Fruit fly (Drosophila melanogaster) whole organism, wandering third instar larva: ENCODE results near the gene Unc-115a.

ENCODE experiments used
- Abd-B ChIP-seq: fragments of >200 bp; optimal IDR thresholded peaks from 2 replicates; lab custom pipeline; 2017; ENCODE audit warnings: missing biosample characterization, missing genetic modification characterization
- CG32264 ChIP-seq: fragments of 200-800 bp; sonication (Bioruptor generic); optimal IDR thresholded peaks from 2 replicates; lab custom pipeline; 2016; ENCODE audit warnings: missing biosample characterization, missing genetic modification characterization
- CrebA ChIP-seq: fragments of 200-800 bp; sonication (Bioruptor generic); optimal IDR thresholded peaks from 2 replicates; lab custom pipeline; 2016; ENCODE audit warnings: missing biosample characterization, mild to moderate bottlenecking, missing genetic modification characterization, borderline replicate concordance
- Dfd ChIP-seq: fragments of >200 bp; optimal IDR thresholded peaks from 2 replicates; lab custom pipeline; 2017; ENCODE audit warnings: missing biosample characterization, missing genetic modification characterization
- GATAd ChIP-seq: sonication (Bioruptor generic); optimal IDR thresholded peaks from 2 replicates; lab custom pipeline; 2016; ENCODE audit warnings: missing biosample characterization, missing genetic modification characterization
- HLH106 ChIP-seq: fragments of 200-800 bp; optimal IDR thresholded peaks from 3 replicates; lab custom pipeline; 2019; ENCODE audit warnings: missing biosample characterization, mild to moderate bottlenecking, missing genetic modification characterization, moderate library complexity
- Hnf4 ChIP-seq: fragments of 200-800 bp; sonication (Bioruptor generic); optimal IDR thresholded peaks from 2 replicates; lab custom pipeline; 2016; ENCODE audit warnings: missing biosample characterization, mild to moderate bottlenecking, missing genetic modification characterization
- Hr78 ChIP-seq: fragments of >200 bp; optimal IDR thresholded peaks from 2 replicates; lab custom pipeline; 2017; ENCODE audit warnings: missing biosample characterization, missing genetic modification characterization
- Hr83 ChIP-seq: fragments of 200-300 bp; sonication (Bioruptor generic); optimal IDR thresholded peaks from 2 replicates; lab custom pipeline; 2016; ENCODE audit warnings: missing biosample characterization, mild to moderate bottlenecking, missing genetic modification characterization, moderate library complexity; ENCODE audit not compliant: poor library complexity, severe bottlenecking
- Jra ChIP-seq: sonication (Bioruptor generic); optimal IDR thresholded peaks from 2 replicates; lab custom pipeline; 2016; ENCODE audit warnings: missing biosample characterization, missing genetic modification characterization
- N ChIP-seq: fragments of >200 bp; optimal IDR thresholded peaks from 2 replicates; lab custom pipeline; 2018; ENCODE audit warnings: missing biosample characterization, missing external identifiers, missing genetic modification characterization
- OdsH ChIP-seq: fragments of 200-800 bp; sonication (Bioruptor generic); optimal IDR thresholded peaks from 2 replicates; lab custom pipeline; 2016; ENCODE audit warnings: missing biosample characterization, mild to moderate bottlenecking, missing genetic modification characterization
- Rel ChIP-seq, 2 experiments: fragments of 200-800 bp; sonication (Bioruptor generic) in 1 of 2; optimal IDR thresholded peaks; 2 replicates in 1 of 2; 3 replicates in 1 of 2; lab custom pipeline; 2016 to 2019; ENCODE audit warnings: mild to moderate bottlenecking in 2 of 2, missing biosample characterization in 2 of 2, missing genetic modification characterization in 2 of 2, moderate library complexity in 1 of 2
- Sp1 ChIP-seq: fragments of 200-800 bp; sonication (Bioruptor generic); optimal IDR thresholded peaks from 3 replicates; lab custom pipeline; 2019; ENCODE audit warnings: missing biosample characterization, mild to moderate bottlenecking, missing genetic modification characterization, moderate library complexity
- Vsx2 ChIP-seq: fragments of 200-300, 225-300 bp; sonication (Bioruptor generic); optimal IDR thresholded peaks from 2 replicates; lab custom pipeline; 2018; ENCODE audit warnings: missing biosample characterization, missing genetic modification characterization; ENCODE audit not compliant: partially characterized antibody
- br ChIP-seq: fragments of 200-800 bp; sonication (Bioruptor generic); optimal IDR thresholded peaks from 2 replicates; lab custom pipeline; 2016; ENCODE audit warnings: missing biosample characterization, missing genetic modification characterization
- brk ChIP-seq: fragments of 200-800 bp; sonication (Bioruptor generic); optimal IDR thresholded peaks from 2 replicates; lab custom pipeline; 2016; ENCODE audit warnings: missing biosample characterization, mild to moderate bottlenecking, missing genetic modification characterization
- dl ChIP-seq, 2 experiments: fragments of 175-275, 200-275 bp in 1 of 2; fragments of 200-275 bp in 1 of 2; sonication (Bioruptor generic); optimal IDR thresholded peaks; lab custom pipeline; 2018; ENCODE audit warnings: mild to moderate bottlenecking in 2 of 2, missing biosample characterization in 2 of 2, missing genetic modification characterization in 2 of 2, moderate library complexity in 2 of 2; ENCODE audit not compliant: partially characterized antibody in 2 of 2, insufficient read depth in 1 of 2
- dmrt93B ChIP-seq: fragments of 200-800 bp; sonication (Bioruptor generic); optimal IDR thresholded peaks from 2 replicates; lab custom pipeline; 2018; ENCODE audit warnings: missing biosample characterization, mild to moderate bottlenecking, missing genetic modification characterization
- dsf ChIP-seq: sonication (Bioruptor generic); optimal IDR thresholded peaks from 2 replicates; lab custom pipeline; 2016; ENCODE audit warnings: missing biosample characterization, missing genetic modification characterization, borderline replicate concordance
- ey ChIP-seq: fragments of 200-800 bp; sonication (Bioruptor generic); optimal IDR thresholded peaks from 2 replicates; lab custom pipeline; 2016; ENCODE audit warnings: missing biosample characterization, missing genetic modification characterization
- foxo ChIP-seq, 2 experiments: fragments of 200-800 bp; sonication (Bioruptor generic); optimal IDR thresholded peaks; 2 replicates in 1 of 2; 3 replicates in 1 of 2; lab custom pipeline; 2016 to 2017; ENCODE audit warnings: missing biosample characterization in 2 of 2, missing genetic modification characterization in 2 of 2
- fru ChIP-seq: fragments of 200-800 bp; sonication (Bioruptor generic); optimal IDR thresholded peaks from 3 replicates; lab custom pipeline; 2016; ENCODE audit warnings: missing biosample characterization, mild to moderate bottlenecking, missing genetic modification characterization
- h ChIP-seq: fragments of 200-800 bp; sonication (Bioruptor generic); optimal IDR thresholded peaks from 3 replicates; lab custom pipeline; 2016; ENCODE audit warnings: missing biosample characterization, mild to moderate bottlenecking, missing genetic modification characterization
- jim ChIP-seq: fragments of 175-275, 200-325 bp; sonication (Bioruptor generic); optimal IDR thresholded peaks from 2 replicates; lab custom pipeline; 2016; ENCODE audit warnings: missing biosample characterization, mild to moderate bottlenecking, missing genetic modification characterization
- lola ChIP-seq: fragments of >200 bp; optimal IDR thresholded peaks from 2 replicates; lab custom pipeline; 2017; ENCODE audit warnings: missing biosample characterization, missing genetic modification characterization
- psq ChIP-seq: fragments of 200-800 bp; sonication (Bioruptor generic); optimal IDR thresholded peaks from 3 replicates; lab custom pipeline; 2017; ENCODE audit warnings: missing biosample characterization, mild to moderate bottlenecking, missing genetic modification characterization, moderate library complexity
- rgr ChIP-seq: fragments of 200-800 bp; sonication (Bioruptor generic); optimal IDR thresholded peaks from 3 replicates; lab custom pipeline; 2016; ENCODE audit warnings: missing biosample characterization, mild to moderate bottlenecking, missing genetic modification characterization
- sage ChIP-seq: fragments of 200-800 bp; sonication (Bioruptor generic); optimal IDR thresholded peaks from 2 replicates; lab custom pipeline; 2016; ENCODE audit warnings: missing biosample characterization, mild to moderate bottlenecking, missing genetic modification characterization
- sv ChIP-seq: fragments of 200-800 bp; sonication (Bioruptor generic); optimal IDR thresholded peaks from 3 replicates; lab custom pipeline; 2016; ENCODE audit warnings: missing biosample characterization, missing genetic modification characterization
- tai ChIP-seq: sonication (Bioruptor generic); optimal IDR thresholded peaks from 2 replicates; lab custom pipeline; 2016; ENCODE audit warnings: missing biosample characterization, missing genetic modification characterization
- usp ChIP-seq: fragments of >200 bp; optimal IDR thresholded peaks from 2 replicates; lab custom pipeline; 2017; ENCODE audit warnings: missing biosample characterization, missing genetic modification characterization
- woc ChIP-seq: sonication (Bioruptor generic); optimal IDR thresholded peaks from 2 replicates; lab custom pipeline; 2016; ENCODE audit warnings: missing biosample characterization, mild to moderate bottlenecking, missing genetic modification characterization

Gene Unc-115a

DNA sequence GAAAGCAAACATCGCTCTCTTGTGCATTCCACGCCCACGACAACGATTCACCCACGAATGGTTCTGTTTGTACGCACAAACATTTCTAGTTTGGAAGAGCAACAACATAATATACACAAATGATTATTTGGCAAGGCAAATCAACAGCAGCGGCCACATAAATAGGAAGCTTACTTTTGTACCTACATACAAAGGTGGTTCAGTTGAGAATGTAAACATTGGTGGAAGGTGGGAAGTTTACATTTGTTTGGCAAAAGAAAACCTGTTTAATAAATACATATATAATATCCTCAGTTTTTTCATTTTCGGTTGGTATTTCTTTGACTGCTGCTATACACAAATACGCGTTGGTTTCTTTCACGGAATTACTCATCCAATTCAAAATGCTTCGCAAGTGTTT, 2.6 kb downstream of the Unc-115a start:
- no peak for TF ChIP-seq CrebA (GFP tag; lab: Kevin White, UChicago)
- no peak for TF ChIP-seq usp (GFP tag; lab: Kevin White, UChicago)
- TF ChIP-seq dsf (GFP tag; lab: Kevin White, UChicago) = peak; percentile 39
- TF ChIP-seq Sp1 (GFP tag; lab: Kevin White, UChicago) = peak; percentile 22
- peak; percentile 74 for TF ChIP-seq h (GFP tag; lab: Kevin White, UChicago)
- no peak for TF ChIP-seq Jra (GFP tag; lab: Kevin White, UChicago)
- peak; percentile 37 for TF ChIP-seq br (GFP tag; lab: Kevin White, UChicago)
- peak; percentile 38 for TF ChIP-seq HLH106
- peak in 1 of 2 experiments; percentile 65 for TF ChIP-seq foxo (GFP tag; optimal IDR thresholded peaks at IDR 0.05; lab: Kevin White, UChicago)
- TF ChIP-seq CG32264 (GFP tag; lab: Kevin White, UChicago) = no peak
- TF ChIP-seq Abd-B = no peak
- peak; percentile 9 for TF ChIP-seq woc (GFP tag; lab: Kevin White, UChicago)
- no peak for TF ChIP-seq brk (GFP tag; lab: Kevin White, UChicago)
- no peak for TF ChIP-seq lola (GFP tag; lab: Kevin White, UChicago)
- peak; percentile 91 for TF ChIP-seq sv (GFP tag; lab: Kevin White, UChicago)
- peak; percentile 36 for TF ChIP-seq Rel (GFP tag; optimal IDR thresholded peaks at IDR 0.05; lab: Kevin White, UChicago)
- TF ChIP-seq Rel (tag; optimal IDR thresholded peaks at IDR 0.05; lab: Kevin White, UChicago) = no peak
- no peak for TF ChIP-seq dl (GFP tag; optimal IDR thresholded peaks at IDR 0.05; lab: Kevin White, UChicago; ENCODE audit: insufficient read depth in 1 of 2, partially characterized antibody in 2 of 2)
- peak; percentile 23 for TF ChIP-seq fru (GFP tag; lab: Kevin White, UChicago)
- no peak for TF ChIP-seq N (GFP tag; lab: Kevin White, UChicago)
- TF ChIP-seq OdsH = peak; percentile 58
- TF ChIP-seq ey (GFP tag; lab: Kevin White, UChicago) = peak; percentile 67
- peak; percentile 32 for TF ChIP-seq psq (GFP tag; lab: Kevin White, UChicago)
- TF ChIP-seq rgr (GFP tag; lab: Kevin White, UChicago) = peak; percentile 77
- TF ChIP-seq GATAd (GFP tag; lab: Kevin White, UChicago) = peak; percentile 16
- TF ChIP-seq Dfd (GFP tag; lab: Kevin White, UChicago) = no peak
- TF ChIP-seq tai = no peak
- TF ChIP-seq jim (GFP tag; lab: Kevin White, UChicago) = no peak
- TF ChIP-seq Hnf4 (GFP tag; lab: Kevin White, UChicago) = peak; percentile 67

DNA sequence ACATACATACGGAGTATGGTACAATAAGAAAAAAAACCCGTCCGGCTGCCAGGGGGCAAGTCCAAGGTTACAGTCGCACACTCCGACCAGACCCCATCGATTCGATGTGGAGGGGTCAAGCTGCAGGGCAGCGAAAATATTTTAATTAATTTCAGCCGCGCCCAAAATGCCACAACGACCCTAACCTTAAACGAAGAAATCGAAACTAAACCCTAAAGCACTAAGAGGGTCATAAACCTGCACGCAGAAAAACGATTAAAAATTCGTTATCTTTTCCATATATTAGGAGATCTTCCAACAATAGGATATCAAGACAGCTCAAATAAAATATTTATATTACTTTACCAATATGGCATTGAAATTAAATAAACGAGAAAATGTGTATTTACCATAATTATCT, 3.3 kb downstream of the Unc-115a start:
- TF ChIP-seq Sp1 (GFP tag; lab: Kevin White, UChicago) = no peak
- no peak for TF ChIP-seq sv (GFP tag; lab: Kevin White, UChicago)
- TF ChIP-seq Dfd (GFP tag; lab: Kevin White, UChicago) = no peak
- peak; percentile 22 for TF ChIP-seq sage (GFP tag; lab: Kevin White, UChicago)
- peak; percentile 23 for TF ChIP-seq rgr (GFP tag; lab: Kevin White, UChicago)
- no peak for TF ChIP-seq woc (GFP tag; lab: Kevin White, UChicago)
- TF ChIP-seq Jra (GFP tag; lab: Kevin White, UChicago) = no peak
- no peak for TF ChIP-seq h (GFP tag; lab: Kevin White, UChicago)

DNA sequence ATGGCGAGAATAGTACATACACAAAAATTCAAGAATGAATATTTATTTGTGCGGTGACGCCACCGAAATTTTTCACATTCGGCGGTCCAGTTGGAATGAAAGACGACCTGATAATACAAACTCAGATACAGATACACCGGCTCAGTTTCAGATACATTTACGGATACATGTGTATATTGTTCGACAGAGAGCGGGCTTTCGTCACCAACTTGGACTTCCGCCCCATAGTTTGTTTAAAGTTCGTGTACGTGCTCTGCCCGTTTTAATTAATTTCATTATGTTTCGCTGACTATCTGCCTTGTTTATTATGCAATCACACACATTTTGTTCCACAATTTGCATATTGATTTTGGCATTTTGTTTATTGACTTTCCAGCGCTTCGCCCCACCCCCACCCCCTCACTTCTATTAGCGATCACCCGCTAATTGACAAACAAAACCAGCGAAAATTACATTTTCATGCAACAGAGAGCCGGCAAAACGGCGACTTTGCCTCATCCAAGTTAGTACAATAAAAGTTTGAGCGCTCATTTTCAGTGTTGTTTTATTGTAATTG, 4.0 kb downstream of the Unc-115a start:
- TF ChIP-seq CG32264 (GFP tag; lab: Kevin White, UChicago) (no peak), Sp1 (GFP tag; lab: Kevin White, UChicago) (peak; percentile 5), rgr (GFP tag; lab: Kevin White, UChicago) (peak; percentile 62), Vsx2 (GFP tag; lab: Kevin White, UChicago) (no peak), OdsH (peak; percentile 56), CrebA (GFP tag; lab: Kevin White, UChicago) (no peak), Hnf4 (GFP tag; lab: Kevin White, UChicago) (no peak), HLH106 (peak; percentile 22), foxo (GFP tag; optimal IDR thresholded peaks at IDR 0.05; lab: Kevin White, UChicago) (peak in 1 of 2 experiments; percentile 7), Hr78 (GFP tag; lab: Kevin White, UChicago) (no peak), N (GFP tag; lab: Kevin White, UChicago) (no peak), dmrt93B (peak; percentile 3), sv (GFP tag; lab: Kevin White, UChicago) (no peak), Dfd (GFP tag; lab: Kevin White, UChicago) (no peak), Hr83 (GFP tag; lab: Kevin White, UChicago) (peak; percentile 23), Jra (GFP tag; lab: Kevin White, UChicago) (peak; percentile 1), Rel (GFP tag; optimal IDR thresholded peaks at IDR 0.05; lab: Kevin White, UChicago) (no peak), Rel (tag; optimal IDR thresholded peaks at IDR 0.05; lab: Kevin White, UChicago) (no peak), h (GFP tag; lab: Kevin White, UChicago) (peak; percentile 42)
